Worm (Caenorhabditis elegans) whole organism, L4 larva: Measurements from ENCODE around the gene F31F6.1.

ENCODE experiments used
- R02D3.7 ChIP-seq: fragments of 150-350 bp; sonication (generic microtip); optimal IDR thresholded peaks from 3 replicates; lab custom pipeline; 2014; ENCODE audit warnings: missing biosample characterization, missing genetic modification characterization
- Y105C5A.15 ChIP-seq: fragments of 200-800 bp; sonication (Bioruptor generic); IDR thresholded peaks from 2 replicates; pipeline ENCODE4 v1.3.6; 2022; ENCODE audit warnings: missing genetic modification characterization, missing compliant biosample characterization
- Y5F2A.4 ChIP-seq: fragments of 200-800 bp; sonication (Bioruptor generic); optimal IDR thresholded peaks from 2 replicates; lab custom pipeline; 2018; ENCODE audit warnings: mild to moderate bottlenecking, missing genetic modification characterization, missing compliant biosample characterization
- ZK337.2 ChIP-seq: fragments of 200-800 bp; sonication (Bioruptor generic); IDR thresholded peaks from 2 replicates; pipeline ENCODE4 v1.3.6; 2022; ENCODE audit warnings: missing genetic modification reagents, missing genetic modification characterization, missing compliant biosample characterization
- ZK546.5 ChIP-seq, 2 experiments: sonication (generic microtip); optimal IDR thresholded peaks; 2 replicates each; lab custom pipeline; 2017; ENCODE audit warnings: missing biosample characterization in 2 of 2, missing genetic modification characterization in 2 of 2
- ama-1 ChIP-seq: fragments of 150-350 bp; optimal IDR thresholded peaks from 2 replicates; lab custom pipeline; 2014; ENCODE audit warnings: inconsistent platforms, mixed read lengths
- attf-4 ChIP-seq: sonication (generic microtip); optimal IDR thresholded peaks from 3 replicates; lab custom pipeline; 2017; ENCODE audit warnings: missing biosample characterization, missing genetic modification characterization
- ceh-44 ChIP-seq: fragments of 200-800 bp; sonication (Bioruptor generic); IDR thresholded peaks from 2 replicates; pipeline ENCODE4 v1.3.6; 2022; ENCODE audit warnings: missing genetic modification reagents, missing genetic modification characterization, missing compliant biosample characterization
- ceh-82 ChIP-seq: sonication (generic microtip); optimal IDR thresholded peaks from 2 replicates; lab custom pipeline; 2017; ENCODE audit warnings: missing biosample characterization, missing genetic modification characterization
- daf-8 ChIP-seq: fragments of 200-800 bp; sonication (Bioruptor generic); IDR thresholded peaks from 2 replicates; pipeline ENCODE4 v1.3.6; 2022; ENCODE audit warnings: missing genetic modification characterization, missing compliant biosample characterization
- dmd-6 ChIP-seq: fragments of 200-800 bp; sonication (Bioruptor generic); IDR thresholded peaks from 2 replicates; pipeline ENCODE4 v1.3.6; 2022; ENCODE audit warnings: missing genetic modification reagents, missing genetic modification characterization, missing compliant biosample characterization
- dpl-1 ChIP-seq: fragments of 150-350 bp; optimal IDR thresholded peaks from 2 replicates; lab custom pipeline; 2014; ENCODE audit warnings: missing biosample characterization, missing genetic modification reagents, missing genetic modification characterization
- dve-1 ChIP-seq: sonication (generic microtip); optimal IDR thresholded peaks from 2 replicates; lab custom pipeline; 2017; ENCODE audit warnings: antibody characterized with exemption, mild to moderate bottlenecking, missing genetic modification characterization, missing compliant biosample characterization; ENCODE audit not compliant: insufficient read depth
- hif-1 ChIP-seq, 2 experiments: sonication (generic microtip); optimal IDR thresholded peaks; 2 replicates each; lab custom pipeline; 2016 to 2017; ENCODE audit warnings: missing compliant biosample characterization in 2 of 2, missing genetic modification characterization in 2 of 2, missing genetic modification reagents in 2 of 2, missing genotype in 2 of 2, mild to moderate bottlenecking in 1 of 2
- hlh-11 ChIP-seq: fragments of 200-800 bp; sonication (Bioruptor generic); optimal IDR thresholded peaks from 2 replicates; lab custom pipeline; 2018; ENCODE audit warnings: mild to moderate bottlenecking, missing genetic modification characterization, missing compliant biosample characterization
- lin-39 ChIP-seq: fragments of 150-350 bp; optimal IDR thresholded peaks from 2 replicates; lab custom pipeline; 2014; ENCODE audit warnings: missing biosample characterization, missing genetic modification reagents, missing genetic modification characterization
- lir-3 ChIP-seq: sonication (generic microtip); optimal IDR thresholded peaks from 2 replicates; lab custom pipeline; 2016; ENCODE audit warnings: mild to moderate bottlenecking, missing genetic modification characterization, missing compliant biosample characterization
- lsy-2 ChIP-seq, 2 experiments: fragments of 150-350 bp in 1 of 2; sonication (generic microtip) in 1 of 2; optimal IDR thresholded peaks; 2 replicates each; lab custom pipeline; 2014 to 2017; ENCODE audit warnings: missing biosample characterization in 2 of 2, missing genetic modification characterization in 2 of 2
- madf-9 ChIP-seq: fragments of 200-800 bp; sonication (Bioruptor generic); conservative IDR thresholded peaks from 2 replicates; pipeline ENCODE4 v1.3.6; 2022; ENCODE audit warnings: missing genetic modification reagents, missing genetic modification characterization, missing compliant biosample characterization
- mdt-29 ChIP-seq: fragments of 200-800 bp; sonication (Bioruptor generic); IDR thresholded peaks from 2 replicates; pipeline ENCODE4 v1.3.6; 2022; ENCODE audit warnings: missing genetic modification reagents, missing genetic modification characterization, missing compliant biosample characterization
- nhr-102 ChIP-seq: sonication (generic microtip); optimal IDR thresholded peaks from 2 replicates; lab custom pipeline; 2016; ENCODE audit warnings: mild to moderate bottlenecking, missing genetic modification characterization, moderate library complexity, missing compliant biosample characterization
- nhr-111 ChIP-seq: fragments of 200-800 bp; sonication (Bioruptor generic); optimal IDR thresholded peaks from 2 replicates; lab custom pipeline; 2018; ENCODE audit warnings: mild to moderate bottlenecking, missing genetic modification characterization, missing compliant biosample characterization
- nhr-28 ChIP-seq: fragments of 150-350 bp; optimal IDR thresholded peaks from 2 replicates; lab custom pipeline; 2014; ENCODE audit warnings: missing biosample characterization, missing genetic modification characterization
- nhr-48 ChIP-seq: sonication (generic microtip); optimal IDR thresholded peaks from 2 replicates; lab custom pipeline; 2016; ENCODE audit warnings: mild to moderate bottlenecking, missing genetic modification characterization, missing compliant biosample characterization
- nhr-76 ChIP-seq: fragments of 150-350 bp; optimal IDR thresholded peaks from 2 replicates; lab custom pipeline; 2014; ENCODE audit warnings: missing biosample characterization, missing genetic modification characterization
- php-3 ChIP-seq: fragments of 200-800 bp; sonication (Bioruptor generic); IDR thresholded peaks from 2 replicates; pipeline ENCODE4 v1.3.6; 2022; ENCODE audit warnings: missing genetic modification reagents, missing genetic modification characterization, missing compliant biosample characterization
- spr-1 ChIP-seq: sonication (generic microtip); optimal IDR thresholded peaks from 2 replicates; lab custom pipeline; 2016; ENCODE audit warnings: mild to moderate bottlenecking, missing genetic modification characterization, missing compliant biosample characterization
- spr-3 ChIP-seq: fragments of 200-800 bp; sonication (Bioruptor generic); optimal IDR thresholded peaks from 2 replicates; lab custom pipeline; 2018; ENCODE audit warnings: mild to moderate bottlenecking, missing genetic modification characterization, missing compliant biosample characterization
- tra-1 ChIP-seq: fragments of 200-800 bp; sonication (Bioruptor generic); IDR thresholded peaks from 2 replicates; pipeline ENCODE4 v1.3.6; 2022; ENCODE audit warnings: missing genetic modification reagents, missing genetic modification characterization, missing compliant biosample characterization
- unc-39 ChIP-seq: sonication (generic microtip); optimal IDR thresholded peaks from 2 replicates; lab custom pipeline; 2017; ENCODE audit warnings: missing biosample characterization, missing genetic modification characterization
- zip-2 ChIP-seq: fragments of 150-350 bp; optimal IDR thresholded peaks from 2 replicates; lab custom pipeline; 2014; ENCODE audit warnings: missing biosample characterization, missing genetic modification characterization

The F31F6.1 gene

ce11 chrX:14818464-14819259 lies 49.4 kb downstream of the F31F6.1 start, which contains the start of gene epn-1 (continued):
- TF ChIP-seq lin-39 (tag; lab: Kevin White, UChicago) (peak; percentile 36), attf-4 (tag; lab: Kevin White, UChicago) (no peak), lir-3 (peak; percentile 84), dve-1 (tag; lab: Kevin White, UChicago) (peak; percentile 95), Y5F2A.4 (peak; percentile 31), R02D3.7 (tag; lab: Kevin White, UChicago) (no peak), zip-2 (tag; lab: Kevin White, UChicago) (peak; percentile 50), dmd-6 (GFP tag; lab: Robert Waterston, UW) (peak; percentile 99), nhr-28 (tag; lab: Kevin White, UChicago) (peak; percentile 97), ceh-44 (GFP tag; lab: Robert Waterston, UW) (no peak), hlh-11 (tag; lab: Kevin White, UChicago) (peak; percentile 100), Y105C5A.15 (GFP tag; lab: Robert Waterston, UW) (0 out of 2 replicates have a peak, but pooled peaks have one; percentile 35), tra-1 (peak; percentile 99), ceh-82 (tag; lab: Kevin White, UChicago) (no peak), nhr-76 (peak; percentile 66), nhr-111 (GFP tag; lab: Kevin White, UChicago) (peak; percentile 48), hif-1 (tag; optimal IDR thresholded peaks at IDR 0.05; lab: Kevin White, UChicago) (peak; percentile 83 to 97), nhr-102 (tag; lab: Kevin White, UChicago) (peak; percentile 98), ZK337.2 (GFP tag; lab: Robert Waterston, UW) (peak; percentile 50; the same call in 1 of the 2 replicates), madf-9 (GFP tag; lab: Robert Waterston, UW) (peak; percentile 96), lsy-2 (tag; optimal IDR thresholded peaks at IDR 0.05; lab: Kevin White, UChicago) (peak; percentile 89 to 90), php-3 (GFP tag; lab: Robert Waterston, UW) (peak; percentile 92), mdt-29 (GFP tag; lab: Robert Waterston, UW) (peak; percentile 90), ZK546.5 (tag; optimal IDR thresholded peaks at IDR 0.05; lab: Kevin White, UChicago) (peak in 1 of 2 experiments; percentile 49), ama-1 (lab: Kevin White, UChicago) (peak; percentile 18), unc-39 (tag; lab: Kevin White, UChicago) (peak; percentile 71), spr-1 (tag; lab: Kevin White, UChicago) (peak; percentile 94), dpl-1 (GFP tag; lab: Kevin White, UChicago) (peak; percentile 73), nhr-48 (tag; lab: Kevin White, UChicago) (peak; percentile 99), spr-3 (GFP tag; lab: Kevin White, UChicago) (peak; percentile 84), daf-8 (GFP tag; lab: Robert Waterston, UW) (0 out of 2 replicates have a peak, but pooled peaks have one; percentile 55)
